Fruit fly (Drosophila melanogaster) whole organism, pupa: ENCODE measurements around the gene park.

ENCODE experiments used
- CG13204 ChIP-seq: fragments of 200-800 bp; sonication (Bioruptor generic); optimal IDR thresholded peaks from 2 replicates; lab custom pipeline; 2018; ENCODE audit warnings: missing biosample characterization, mild to moderate bottlenecking, missing genetic modification characterization, moderate library complexity
- CG14655 ChIP-seq: fragments of 200-800 bp; sonication (Bioruptor generic); optimal IDR thresholded peaks from 3 replicates; lab custom pipeline; 2017; ENCODE audit warnings: mild to moderate bottlenecking, missing biosample characterization, missing genetic modification reagents, missing genetic modification characterization
- CG32121 ChIP-seq: fragments of 200-800 bp; sonication (Bioruptor generic); IDR thresholded peaks from 2 replicates; pipeline ENCODE4 v1.3.6; 2022; ENCODE audit warnings: missing biosample characterization, missing genetic modification characterization
- CG34367 ChIP-seq: fragments of 200-800 bp; sonication (Bioruptor generic); optimal IDR thresholded peaks from 2 replicates; lab custom pipeline; 2018; ENCODE audit warnings: missing biosample characterization, mild to moderate bottlenecking, missing genetic modification characterization
- CG4496 ChIP-seq: fragments of 200-800 bp; sonication (Bioruptor generic); IDR thresholded peaks from 3 replicates; pipeline ENCODE4 v1.3.6; 2022; ENCODE audit warnings: missing biosample characterization, missing genetic modification characterization
- CG8159 ChIP-seq: fragments of 200-800 bp; sonication (Bioruptor generic); optimal IDR thresholded peaks from 3 replicates; lab custom pipeline; 2018; ENCODE audit warnings: missing biosample characterization, mild to moderate bottlenecking, missing genetic modification characterization, moderate library complexity
- EcR ChIP-seq: fragments of 200-800 bp; sonication (Bioruptor generic); optimal IDR thresholded peaks from 3 replicates; lab custom pipeline; 2019; ENCODE audit warnings: missing biosample characterization, missing genetic modification characterization, mild to moderate bottlenecking, moderate library complexity, missing genetic modification reagents
- Ets98B ChIP-seq: fragments of 200-800 bp; sonication (Bioruptor generic); IDR thresholded peaks from 2 replicates; pipeline ENCODE4 v1.3.6; 2022; ENCODE audit warnings: missing biosample characterization, missing genetic modification characterization
- Pif1B ChIP-seq: fragments of 200-800 bp; sonication (Bioruptor generic); optimal IDR thresholded peaks from 3 replicates; lab custom pipeline; 2016; ENCODE audit warnings: missing biosample characterization, missing genetic modification characterization
- Snoo ChIP-seq: fragments of 200-800 bp; sonication (Bioruptor generic); optimal IDR thresholded peaks from 3 replicates; lab custom pipeline; 2017; ENCODE audit warnings: missing biosample characterization, mild to moderate bottlenecking, missing genetic modification characterization, inconsistent platforms
- fd96Ca ChIP-seq: fragments of 200-800 bp; sonication (Bioruptor generic); IDR thresholded peaks from 3 replicates; pipeline ENCODE4 v1.3.6; 2022; ENCODE audit warnings: missing biosample characterization, missing genetic modification characterization

dm6 chr3L:21174962-21175361 lies 21.7 kb downstream of the park start:
- TF ChIP-seq Snoo (no peak), CG8159 (tag; lab: Kevin White, UChicago) (no peak), Pif1B (GFP tag; lab: Kevin White, UChicago) (no peak), CG13204 (GFP tag; lab: Kevin White, UChicago) (no peak), CG4496 (GFP tag; lab: Robert Waterston, UW) (no peak), Ets98B (GFP tag; lab: Robert Waterston, UW) (no peak), CG14655 (GFP tag; lab: Kevin White, UChicago) (no peak), CG32121 (GFP tag; lab: Robert Waterston, UW) (no peak), fd96Ca (no peak), CG34367 (no peak), EcR (GFP tag; lab: Kevin White, UChicago) (no peak)
